Worm (Caenorhabditis elegans) whole organism, L2 larva: ENCODE data around the gene F10C1.9.

ENCODE experiments used
- aly-2 ChIP-seq: fragments of 150-350 bp; optimal IDR thresholded peaks from 2 replicates; lab custom pipeline; 2014; ENCODE audit warnings: missing biosample characterization, missing genetic modification characterization
- ceh-82 ChIP-seq: fragments of 150-350 bp; optimal IDR thresholded peaks from 2 replicates; lab custom pipeline; 2014; ENCODE audit warnings: missing biosample characterization, missing genetic modification characterization
- elt-3 ChIP-seq: sonication (generic microtip); optimal IDR thresholded peaks from 2 replicates; lab custom pipeline; 2017; ENCODE audit warnings: missing biosample characterization, missing genetic modification characterization

ce11 chrII:5708154-5708553 is 36.9 kb downstream of the F10C1.9 start:
- TF ChIP-seq aly-2 (tag; lab: Kevin White, UChicago) (no peak), elt-3 (tag; lab: Kevin White, UChicago) (no peak), ceh-82 (tag; lab: Kevin White, UChicago) (no peak)
